Comparison of ENCODE assay signal across 4 worm cellular contexts in genomic region chrIII:10435938-10436842, ce11.
TF ChIP-seq lines count a peak whose summit lies in the region.
"Not testable (repeated sequence)": the region's sequence is repeated elsewhere in the genome, so short reads cannot be mapped to it uniquely, and the experiment has no call there.

Gene smrd-1, minus strand, starts transcription at chrIII:10435988.
Gene enu-3.1, plus strand, starts transcription at chrIII:10436276.

TF ChIP-seq in whole organism, L2 larva, 48 proteins besides CTCF, POLR2A, EP300 and RAD21:
- peak; percentile 60 for TF ChIP-seq gmeb-1 (tag; optimal IDR thresholded peaks at IDR 0.05; lab: Kevin White, UChicago)
- TF ChIP-seq lin-13 (GFP tag; optimal IDR thresholded peaks at IDR 0.05; lab: Kevin White, UChicago), result peak; percentile 76
- peak; percentile 31 for TF ChIP-seq sma-3 (GFP tag; optimal IDR thresholded peaks at IDR 0.05; lab: Kevin White, UChicago)
- peak; percentile 39 for TF ChIP-seq mab-5 (tag; optimal IDR thresholded peaks at IDR 0.05; lab: Kevin White, UChicago)
- TF ChIP-seq lsy-2 (tag; optimal IDR thresholded peaks at IDR 0.05; lab: Kevin White, UChicago), result peak; percentile 69 to 75
- TF ChIP-seq unc-55 (GFP tag; optimal IDR thresholded peaks at IDR 0.05; lab: Kevin White, UChicago), result peak; percentile 63
- peak; percentile 44 for TF ChIP-seq crh-2 (tag; optimal IDR thresholded peaks at IDR 0.05; lab: Kevin White, UChicago)
- TF ChIP-seq F13H6.1 (tag; optimal IDR thresholded peaks at IDR 0.05; lab: Kevin White, UChicago), result peak; percentile 50
- peak; percentile 78 for TF ChIP-seq C34F6.9 (tag; optimal IDR thresholded peaks at IDR 0.05; lab: Kevin White, UChicago)
TF ChIP-seq in whole organism, L2 larva: peak in this region for 9; not testable (repeated sequence) for 39.

TF ChIP-seq in whole organism, L4 larva, 104 proteins besides CTCF, POLR2A, EP300 and RAD21 (continues in another document):
- TF ChIP-seq unc-62 (GFP tag; optimal IDR thresholded peaks at IDR 0.05 in 1 of 2; lab: Kevin White, UChicago) (peak in 1 of 2 experiments; percentile 17), dmd-6 (GFP tag; IDR thresholded peaks at IDR 0.05; lab: Robert Waterston, UW) (peak; percentile 47), lim-7 (GFP tag; IDR thresholded peaks at IDR 0.05; lab: Robert Waterston, UW) (peak; percentile 62; the same call in 1 of the 2 replicates), ZK337.2 (GFP tag; IDR thresholded peaks at IDR 0.05; lab: Robert Waterston, UW) (0 out of 2 replicates have a peak, but pooled peaks have one; percentile 46), unc-130 (GFP tag; optimal IDR thresholded peaks at IDR 0.05; lab: Kevin White, UChicago) (peak; percentile 49), hlh-30 (tag; optimal IDR thresholded peaks at IDR 0.05; lab: Kevin White, UChicago; ENCODE audit: insufficient read depth) (peak; percentile 39), hif-1 (tag; optimal IDR thresholded peaks at IDR 0.05; lab: Kevin White, UChicago) (peak in 1 of 2 experiments; percentile 53), ctbp-1 (GFP tag; IDR thresholded peaks at IDR 0.05; lab: Robert Waterston, UW) (peak; percentile 81), lsy-2 (tag; optimal IDR thresholded peaks at IDR 0.05; lab: Kevin White, UChicago) (peak in 1 of 2 experiments; percentile 72), ceh-20 (GFP tag; IDR thresholded peaks at IDR 0.05; lab: Robert Waterston, UW) (peak; percentile 58), ceh-44 (GFP tag; IDR thresholded peaks at IDR 0.05; lab: Robert Waterston, UW) (peak; percentile 83), T26A8.4 (GFP tag; IDR thresholded peaks at IDR 0.05; lab: Robert Waterston, UW) (peak; percentile 30; the same call in 1 of the 2 replicates), arid-1 (GFP tag; conservative IDR thresholded peaks at IDR 0.05; lab: Robert Waterston, UW) (peak; percentile 66; the same call in 1 of the 2 replicates), nhr-11 (tag; optimal IDR thresholded peaks at IDR 0.05; lab: Kevin White, UChicago) (peak; percentile 10), ces-1 (GFP tag; optimal IDR thresholded peaks at IDR 0.05; lab: Kevin White, UChicago) (peak; percentile 94), madf-9 (GFP tag; conservative IDR thresholded peaks at IDR 0.05; lab: Robert Waterston, UW) (peak; percentile 70), hmg-1.1 (GFP tag; IDR thresholded peaks at IDR 0.05; lab: Robert Waterston, UW) (peak; percentile 73), dpl-1 (GFP tag; optimal IDR thresholded peaks at IDR 0.05; lab: Kevin White, UChicago) (peak; percentile 62), egl-43 (GFP tag; IDR thresholded peaks at IDR 0.05; lab: Robert Waterston, UW) (peak; percentile 20; the same call in 1 of the 2 replicates), vab-7 (GFP tag; IDR thresholded peaks at IDR 0.05; lab: Robert Waterston, UW) (peak; percentile 76), tra-1 (GFP tag; IDR thresholded peaks at IDR 0.05; lab: Robert Waterston, UW) (0 out of 2 replicates have a peak, but pooled peaks have one; percentile 10), dmd-9 (GFP tag; IDR thresholded peaks at IDR 0.05; lab: Robert Waterston, UW) (0 out of 2 replicates have a peak, but pooled peaks have one; percentile 54), mes-2 (tag; optimal IDR thresholded peaks at IDR 0.05; lab: Kevin White, UChicago; ENCODE audit: poor library complexity, severe bottlenecking) (peak; percentile 94)
- TF ChIP-seq unc-62 (tag; optimal IDR thresholded peaks at IDR 0.05; lab: Kevin White, UChicago), result not testable (repeated sequence)

TF ChIP-seq in whole organism, late embryonic, 69 proteins besides CTCF, POLR2A, EP300 and RAD21:
- TF ChIP-seq lim-6 (tag; optimal IDR thresholded peaks at IDR 0.05; lab: Kevin White, UChicago) (peak; percentile 83), unc-3 (GFP tag; conservative IDR thresholded peaks at IDR 0.05; lab: Robert Waterston, UW) (0 out of 2 replicates have a peak, but pooled peaks have one; percentile 15), pqm-1 (tag; optimal IDR thresholded peaks at IDR 0.05; lab: Kevin White, UChicago) (peak; percentile 48), unc-42 (tag; optimal IDR thresholded peaks at IDR 0.05; lab: Kevin White, UChicago) (peak; percentile 99), F13H6.1 (tag; optimal IDR thresholded peaks at IDR 0.05; lab: Kevin White, UChicago) (peak; percentile 49), ceh-34 (tag; optimal IDR thresholded peaks at IDR 0.05; lab: Kevin White, UChicago) (peak; percentile 50), ceh-14 (tag; optimal IDR thresholded peaks at IDR 0.05; lab: Kevin White, UChicago) (peak; percentile 97), ref-2 (tag; optimal IDR thresholded peaks at IDR 0.05; lab: Kevin White, UChicago) (peak; percentile 36), ceh-18 (tag; optimal IDR thresholded peaks at IDR 0.05; lab: Kevin White, UChicago) (peak; percentile 40), elt-2 (tag; optimal IDR thresholded peaks at IDR 0.05; lab: Kevin White, UChicago) (peak; percentile 14), nfya-1 (tag; optimal IDR thresholded peaks at IDR 0.05; lab: Kevin White, UChicago) (peak; percentile 4), fax-1 (tag; optimal IDR thresholded peaks at IDR 0.05; lab: Kevin White, UChicago) (peak; percentile 31), ceh-31 (tag; optimal IDR thresholded peaks at IDR 0.05; lab: Kevin White, UChicago) (peak; percentile 87), C08G9.2 (tag; optimal IDR thresholded peaks at IDR 0.05; lab: Kevin White, UChicago) (peak; percentile 40), tbx-2 (tag; optimal IDR thresholded peaks at IDR 0.05; lab: Kevin White, UChicago) (peak; percentile 58), unc-86 (tag; optimal IDR thresholded peaks at IDR 0.05; lab: Kevin White, UChicago) (peak; percentile 23)
- not testable (repeated sequence) for TF ChIP-seq unc-3 (tag; optimal IDR thresholded peaks at IDR 0.05; lab: Kevin White, UChicago)
TF ChIP-seq in whole organism, late embryonic: peak in this region for 16; not testable (repeated sequence) for 53.

TF ChIP-seq in whole organism, mixed stage, embryonic, 35 proteins besides CTCF, POLR2A, EP300 and RAD21:
- TF ChIP-seq sptf-1 (tag; optimal IDR thresholded peaks at IDR 0.05; lab: Kevin White, UChicago) (peak; percentile 42), lsy-2 (tag; optimal IDR thresholded peaks at IDR 0.05; lab: Kevin White, UChicago) (peak; percentile 30), ces-1 (GFP tag; optimal IDR thresholded peaks at IDR 0.05; lab: Kevin White, UChicago) (peak; percentile 99), mep-1 (tag; optimal IDR thresholded peaks at IDR 0.05; lab: Kevin White, UChicago) (peak; percentile 17)
TF ChIP-seq in whole organism, mixed stage, embryonic: peak in this region for 4; not testable (repeated sequence) for 31.
